Worm (Caenorhabditis elegans): ENCODE measurements around the gene cng-1.

- no peak for TF ChIP-seq zag-1 (tag; optimal IDR thresholded peaks at IDR 0.05)
- TF ChIP-seq lin-13 (GFP tag; optimal IDR thresholded peaks at IDR 0.05) = no peak
- no peak for TF ChIP-seq sma-3 (GFP tag; optimal IDR thresholded peaks at IDR 0.05)
- no peak for TF ChIP-seq lsy-2 (tag; optimal IDR thresholded peaks at IDR 0.05)
- no peak for TF ChIP-seq fos-1 (tag; optimal IDR thresholded peaks at IDR 0.05)
- no peak for TF ChIP-seq unc-55 (GFP tag; optimal IDR thresholded peaks at IDR 0.05)
- TF ChIP-seq snpc-4 (tag; optimal IDR thresholded peaks at IDR 0.05) = no peak
- no peak for TF ChIP-seq nhr-12 (tag; optimal IDR thresholded peaks at IDR 0.05)
- TF ChIP-seq ztf-11 (tag; optimal IDR thresholded peaks at IDR 0.05) = no peak
- no peak for TF ChIP-seq nhr-23 (tag; optimal IDR thresholded peaks at IDR 0.05)
- TF ChIP-seq ztf-4 (tag; optimal IDR thresholded peaks at IDR 0.05) = no peak
Measured at ce11 chrV:14991489-14991888, 39.8 kb downstream of the cng-1 start.
